Fruit fly (Drosophila melanogaster): ENCODE data around the gene CG15728.

dm6 chrX:12629564-12629963 is 5.5 kb downstream of the CG15728 start, which contains the start of the genes Aven and CG2540:
- TF ChIP-seq Clk (GFP tag; optimal IDR thresholded peaks at IDR 0.05), result peak; percentile 37
- TF ChIP-seq Mnt (GFP tag; optimal IDR thresholded peaks at IDR 0.05), result peak; percentile 64
- peak; percentile 45 for TF ChIP-seq cic (GFP tag; optimal IDR thresholded peaks at IDR 0.05)
- peak; percentile 66 for TF ChIP-seq Crg-1 (GFP tag; optimal IDR thresholded peaks at IDR 0.05)

Data from whole organism, adult.